Worm (Caenorhabditis elegans): ENCODE measurements around the gene str-16.

str-16 gene

DNA sequence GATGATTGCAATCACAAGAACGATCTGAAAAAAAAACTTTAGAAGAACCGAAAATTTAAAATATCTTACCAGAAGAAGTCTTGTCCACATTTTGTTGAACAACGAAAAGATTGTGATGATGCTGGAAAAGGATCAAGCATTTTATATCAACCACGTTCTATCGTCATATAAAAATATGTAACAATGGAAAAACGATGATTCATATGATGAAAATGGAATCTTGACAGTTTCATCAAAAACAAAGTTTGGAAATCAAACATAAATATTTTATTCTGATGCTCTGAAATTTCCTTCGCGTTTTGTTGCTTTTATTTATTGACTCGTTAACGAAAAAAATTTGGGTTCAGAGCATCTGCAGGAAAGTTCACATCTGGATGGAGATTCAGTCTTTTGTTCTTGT lies at the start of gene str-16, which contains the start of gene K08D9.9:
Gene str-16 (plus strand): TSS at position 266 of the 400 bp plus-strand sequence.
Gene K08D9.9 (minus strand): TSS at position 101 of the 400 bp plus-strand sequence.
- no peak for TF ChIP-seq ceh-9 (tag; optimal IDR thresholded peaks at IDR 0.05)
- TF ChIP-seq pqm-1 (tag; optimal IDR thresholded peaks at IDR 0.05): no peak
- TF ChIP-seq unc-39 (tag; optimal IDR thresholded peaks at IDR 0.05): no peak
- TF ChIP-seq jun-1 (tag; optimal IDR thresholded peaks at IDR 0.05): no peak

DNA sequence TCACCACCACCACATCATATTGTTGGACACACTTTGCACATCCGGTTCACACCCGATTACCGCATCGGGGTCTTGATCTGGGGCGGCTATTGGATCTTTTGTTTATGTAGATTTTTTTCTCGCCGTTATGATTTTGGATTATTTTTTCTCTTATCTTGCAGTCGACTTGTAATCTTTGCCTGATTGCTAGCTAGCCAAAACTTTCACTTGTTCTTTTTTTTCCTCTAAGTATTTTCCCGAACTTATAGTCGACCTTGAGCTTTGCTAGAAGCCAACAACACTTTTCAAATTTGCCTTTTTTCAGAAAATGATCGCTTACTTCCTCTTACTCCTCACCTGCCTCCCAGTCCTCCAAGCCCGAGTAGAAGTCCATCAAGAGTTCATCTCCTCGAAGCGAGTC lies 48.6 kb upstream of the str-16 start, which contains the start of gene lag-2:
Gene lag-2 (plus strand): TSS at position 301 of the 400 bp plus-strand sequence.
- no peak for TF ChIP-seq lin-15B (tag; optimal IDR thresholded peaks at IDR 0.05)
- TF ChIP-seq tbx-2 (tag; optimal IDR thresholded peaks at IDR 0.05): no peak
- TF ChIP-seq R02D3.7 (tag; optimal IDR thresholded peaks at IDR 0.05): no peak
- TF ChIP-seq egl-27 (tag; optimal IDR thresholded peaks at IDR 0.05): no peak

DNA sequence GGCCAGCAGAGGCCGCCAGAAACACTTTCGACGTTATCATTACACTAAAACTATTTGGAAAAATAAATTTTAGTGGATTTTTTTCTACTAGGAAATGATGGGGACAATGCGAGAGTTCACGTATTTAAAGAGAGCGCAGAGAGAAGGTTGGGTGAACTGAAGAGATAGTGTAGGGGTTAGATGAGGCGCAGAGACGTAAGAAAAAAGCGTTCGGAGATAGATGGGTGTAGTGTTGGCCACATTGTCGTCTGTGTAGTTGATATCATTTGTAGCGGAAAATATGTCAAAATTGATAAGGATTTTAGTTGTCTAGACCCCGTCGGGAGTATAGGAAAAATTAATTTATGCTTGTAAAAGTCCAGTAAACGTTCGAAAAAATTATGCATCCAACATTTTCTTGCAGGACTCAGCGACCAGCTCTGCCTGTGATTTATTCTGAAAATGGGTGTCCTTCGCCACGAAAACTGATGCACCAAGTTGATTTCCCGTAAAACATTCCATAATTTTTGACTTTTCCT lies 43.5 kb upstream of the str-16 start, which contains the start of the genes Y73C8B.3 and Y73C8B.9:
Gene Y73C8B.3 (minus strand): TSS at position 147 of the 518 bp plus-strand sequence.
Gene Y73C8B.9 (plus strand): TSS at position 468 of the 518 bp plus-strand sequence.
- TF ChIP-seq lin-15B (tag; optimal IDR thresholded peaks at IDR 0.05) (no peak), hmg-11 (tag; optimal IDR thresholded peaks at IDR 0.05) (peak; percentile 28), nhr-25 (tag; optimal IDR thresholded peaks at IDR 0.05) (no peak), elt-3 (tag; optimal IDR thresholded peaks at IDR 0.05) (no peak), ceh-28 (tag; optimal IDR thresholded peaks at IDR 0.05) (peak; percentile 12), nhr-11 (tag; optimal IDR thresholded peaks at IDR 0.05) (no peak), skn-1 (tag; optimal IDR thresholded peaks at IDR 0.05) (no peak), nhr-76 (tag; optimal IDR thresholded peaks at IDR 0.05) (no peak), aly-2 (tag; optimal IDR thresholded peaks at IDR 0.05) (no peak), pqm-1 (tag; optimal IDR thresholded peaks at IDR 0.05) (peak; percentile 93), nhr-43 (tag; optimal IDR thresholded peaks at IDR 0.05; ENCODE audit: poor library complexity, severe bottlenecking) (no peak), elt-2 (tag; optimal IDR thresholded peaks at IDR 0.05) (peak; percentile 88), tbx-2 (tag; optimal IDR thresholded peaks at IDR 0.05) (no peak), nfya-1 (tag; optimal IDR thresholded peaks at IDR 0.05; ENCODE audit: insufficient read depth) (peak; percentile 8), nhr-12 (tag; optimal IDR thresholded peaks at IDR 0.05) (no peak), nhr-23 (tag; optimal IDR thresholded peaks at IDR 0.05) (peak; percentile 58), egl-5 (tag; optimal IDR thresholded peaks at IDR 0.05) (no peak), unc-39 (tag; optimal IDR thresholded peaks at IDR 0.05) (no peak), jun-1 (tag; optimal IDR thresholded peaks at IDR 0.05) (no peak)

DNA sequence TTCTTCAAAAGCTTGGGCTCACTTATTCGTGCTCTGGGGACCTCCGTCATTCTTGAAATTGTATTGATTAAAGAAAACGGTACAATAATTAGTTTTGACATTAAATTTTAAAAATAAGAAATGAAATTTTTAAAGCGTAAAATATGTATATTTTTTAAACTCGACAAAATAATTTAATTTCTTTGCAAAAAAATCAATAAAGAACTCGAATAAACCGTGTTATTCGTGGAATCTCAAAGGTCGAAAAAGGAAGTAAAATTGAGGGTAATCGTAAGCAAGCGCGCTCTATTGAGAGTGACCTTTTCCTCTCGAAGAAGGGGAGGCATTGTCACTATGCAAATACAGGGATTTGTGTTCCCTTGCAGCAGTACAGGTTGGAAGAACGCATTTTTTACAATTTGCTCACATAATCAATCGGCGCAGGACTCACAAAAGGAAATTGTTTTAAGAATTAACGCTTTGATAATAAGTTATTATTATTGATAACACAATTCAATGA lies 41.7 kb upstream of the str-16 start, which contains the start of gene Y73C8B.2:
Gene Y73C8B.2 (minus strand): TSS at position 51 of the 499 bp plus-strand sequence.
- no peak for TF ChIP-seq ZK546.5 (tag; optimal IDR thresholded peaks at IDR 0.05)
- TF ChIP-seq mdl-1 (tag; optimal IDR thresholded peaks at IDR 0.05): no peak
- TF ChIP-seq nhr-77 (tag; optimal IDR thresholded peaks at IDR 0.05): no peak
- TF ChIP-seq pha-4 (tag; optimal IDR thresholded peaks at IDR 0.05): peak; percentile 78
- TF ChIP-seq pqm-1 (tag; optimal IDR thresholded peaks at IDR 0.05): peak; percentile 2
- peak; percentile 50 for TF ChIP-seq nhr-25 (tag; optimal IDR thresholded peaks at IDR 0.05)
- TF ChIP-seq elt-2 (tag; optimal IDR thresholded peaks at IDR 0.05): peak; percentile 33
- peak; percentile 19 for TF ChIP-seq hmg-11 (tag; optimal IDR thresholded peaks at IDR 0.05)
- TF ChIP-seq lin-15B (tag; optimal IDR thresholded peaks at IDR 0.05): peak; percentile 54
- no peak for TF ChIP-seq lin-39 (tag; optimal IDR thresholded peaks at IDR 0.05)
- peak; percentile 59 for TF ChIP-seq nhr-23 (tag; optimal IDR thresholded peaks at IDR 0.05)
- TF ChIP-seq eor-1 (tag; optimal IDR thresholded peaks at IDR 0.05): no peak
- peak; percentile 48 for TF ChIP-seq nfya-1 (tag; optimal IDR thresholded peaks at IDR 0.05; ENCODE audit: insufficient read depth)
- TF ChIP-seq ztf-4 (tag; optimal IDR thresholded peaks at IDR 0.05): no peak
- no peak for TF ChIP-seq unc-62 (GFP tag; optimal IDR thresholded peaks at IDR 0.05)

DNA sequence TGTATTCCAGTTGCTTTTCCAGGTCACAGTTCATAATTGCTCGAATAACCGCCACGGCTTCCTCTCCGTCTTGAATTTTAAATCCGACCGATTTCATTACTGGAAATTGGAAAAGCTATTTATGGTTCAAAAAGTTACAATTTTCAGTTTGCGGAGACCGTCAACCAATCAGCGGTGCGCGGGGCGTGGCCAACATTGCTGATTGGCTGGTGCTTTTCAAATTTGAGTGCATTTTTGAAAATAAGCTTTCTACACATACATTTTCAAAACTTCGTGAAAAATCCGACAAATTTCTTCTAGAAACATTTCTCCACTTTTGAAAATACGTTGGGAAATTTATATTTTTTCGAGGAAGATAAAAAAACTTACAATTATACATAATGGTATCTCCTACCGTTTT lies 40.9 kb upstream of the str-16 start:
- peak; percentile 91 for TF ChIP-seq nfya-1 (tag; optimal IDR thresholded peaks at IDR 0.05; ENCODE audit: insufficient read depth)
- no peak for TF ChIP-seq egl-5 (tag; optimal IDR thresholded peaks at IDR 0.05)

All from whole organism, L3 larva.